Worm (Caenorhabditis elegans): ENCODE data around the gene C13A10.2.

ce11 chrII:1374889-1375288 is 17.1 kb upstream of the C13A10.2 start, which contains the start of gene rog-1:
- TF ChIP-seq F37D6.2 (tag; optimal IDR thresholded peaks at IDR 0.05) (no peak), lir-3 (tag; optimal IDR thresholded peaks at IDR 0.05) (no peak), nhr-25 (tag; optimal IDR thresholded peaks at IDR 0.05; ENCODE audit: borderline replicate concordance, insufficient read depth) (no peak), skn-1 (tag; optimal IDR thresholded peaks at IDR 0.05) (no peak), egl-27 (tag; optimal IDR thresholded peaks at IDR 0.05) (no peak), aha-1 (tag) (no peak), pha-4 (GFP tag; IDR thresholded peaks at IDR 0.05) (no peak), pha-4 (tag; optimal IDR thresholded peaks at IDR 0.05) (no peak), tag-97 (GFP tag; IDR thresholded peaks at IDR 0.05) (no peak), nhr-76 (tag; optimal IDR thresholded peaks at IDR 0.05) (no peak), unc-130 (GFP tag; optimal IDR thresholded peaks at IDR 0.05) (no peak), jun-1 (tag; optimal IDR thresholded peaks at IDR 0.05) (no peak), nhr-11 (tag; optimal IDR thresholded peaks at IDR 0.05) (no peak)
